Fruit fly (Drosophila melanogaster) whole organism, adult: Measurements from ENCODE around the gene Eip63E.
A peak's percentile ranks its signal among the peaks of the same experiment; 100 is the strongest.

ENCODE experiments used
- CG11617 ChIP-seq: fragments of 200-800 bp; sonication (Bioruptor generic); optimal IDR thresholded peaks from 2 replicates; lab custom pipeline; 2017; ENCODE audit warnings: mild to moderate bottlenecking, missing biosample characterization, missing genetic modification reagents, missing genetic modification characterization
- CG12768 ChIP-seq: fragments of 200-800 bp; sonication (Bioruptor generic); optimal IDR thresholded peaks from 2 replicates; lab custom pipeline; 2017; ENCODE audit warnings: missing biosample characterization, missing genetic modification characterization, mild to moderate bottlenecking, moderate library complexity, missing genetic modification reagents
- CG14711 ChIP-seq: fragments of 200-800 bp; sonication (Bioruptor generic); optimal IDR thresholded peaks from 2 replicates; lab custom pipeline; 2018; ENCODE audit warnings: missing biosample characterization, mild to moderate bottlenecking, missing genetic modification characterization, moderate library complexity
- CG1620 ChIP-seq: fragments of 200-800 bp; sonication (Bioruptor generic); optimal IDR thresholded peaks from 2 replicates; lab custom pipeline; 2016; ENCODE audit warnings: missing biosample characterization, missing genetic modification characterization
- CG33017 ChIP-seq: fragments of 200-800 bp; sonication (Bioruptor generic); optimal IDR thresholded peaks from 2 replicates; lab custom pipeline; 2018; ENCODE audit warnings: missing biosample characterization, mild to moderate bottlenecking, missing genetic modification characterization, moderate library complexity
- CG5204 ChIP-seq: fragments of 200-800 bp; sonication (Bioruptor generic); optimal IDR thresholded peaks from 2 replicates; lab custom pipeline; 2016; ENCODE audit warnings: missing biosample characterization, missing genetic modification characterization
- CG7045 ChIP-seq: fragments of 200-800 bp; sonication (Bioruptor generic); optimal IDR thresholded peaks from 2 replicates; lab custom pipeline; 2017; ENCODE audit warnings: missing biosample characterization, mild to moderate bottlenecking, missing genetic modification characterization
- CG7101 ChIP-seq: fragments of 200-800 bp; sonication (Bioruptor generic); optimal IDR thresholded peaks from 2 replicates; lab custom pipeline; 2018; ENCODE audit warnings: missing biosample characterization, mild to moderate bottlenecking, missing genetic modification characterization, moderate library complexity
- Clk ChIP-seq: fragments of 200-800 bp; sonication (Bioruptor generic); optimal IDR thresholded peaks from 2 replicates; lab custom pipeline; 2017; ENCODE audit warnings: missing biosample characterization, missing genetic modification characterization
- Crg-1 ChIP-seq: fragments of 200-800 bp; sonication (Bioruptor generic); optimal IDR thresholded peaks from 2 replicates; lab custom pipeline; 2016; ENCODE audit warnings: missing biosample characterization, missing genetic modification characterization
- Hr96 ChIP-seq: fragments of 200-800 bp; sonication (Bioruptor generic); optimal IDR thresholded peaks from 2 replicates; lab custom pipeline; 2016; ENCODE audit warnings: missing biosample characterization, missing genetic modification characterization
- Mnt ChIP-seq: fragments of 200-800 bp; sonication (Bioruptor generic); optimal IDR thresholded peaks from 2 replicates; lab custom pipeline; 2016; ENCODE audit warnings: missing biosample characterization, mild to moderate bottlenecking, missing genetic modification characterization
- bab1 ChIP-seq: fragments of 200-800 bp; sonication (Bioruptor generic); optimal IDR thresholded peaks from 3 replicates; lab custom pipeline; 2019; ENCODE audit warnings: missing biosample characterization, mild to moderate bottlenecking, missing genetic modification characterization, moderate library complexity
- cic ChIP-seq: fragments of 200-800 bp; sonication (Bioruptor generic); optimal IDR thresholded peaks from 2 replicates; lab custom pipeline; 2017; ENCODE audit warnings: missing biosample characterization, mild to moderate bottlenecking, missing genetic modification characterization, moderate library complexity
- cnc ChIP-seq, 2 experiments: fragments of >200 bp; optimal IDR thresholded peaks; 2 replicates each; lab custom pipeline; 2017
- kay ChIP-seq: fragments of 200-800 bp; sonication (Bioruptor generic); peaks from one replicate; lab custom pipeline; 2016; ENCODE audit warnings: missing biosample characterization, missing genetic modification characterization, borderline replicate concordance
- ovo ChIP-seq: fragments of 200-800 bp; sonication (Bioruptor generic); optimal IDR thresholded peaks from 2 replicates; lab custom pipeline; 2016; ENCODE audit warnings: missing biosample characterization, missing genetic modification characterization
- pad ChIP-seq: fragments of 200-800 bp; sonication (Bioruptor generic); optimal IDR thresholded peaks from 3 replicates; lab custom pipeline; 2017; ENCODE audit warnings: missing biosample characterization, missing genetic modification characterization, mild to moderate bottlenecking, moderate library complexity, missing genetic modification reagents
- tj ChIP-seq: fragments of 200-800 bp; sonication (Bioruptor generic); optimal IDR thresholded peaks from 3 replicates; lab custom pipeline; 2017; ENCODE audit warnings: missing biosample characterization, mild to moderate bottlenecking, missing genetic modification characterization, moderate library complexity
- toe ChIP-seq: fragments of 200-800 bp; sonication (Bioruptor generic); optimal IDR thresholded peaks from 2 replicates; lab custom pipeline; 2016; ENCODE audit warnings: missing biosample characterization, missing genetic modification characterization

Gene Eip63E

dm6 chr3L:3517894-3518293 is 2.3 kb downstream of the Eip63E start:
- TF ChIP-seq bab1: peak; percentile 11
- peak; percentile 27 for TF ChIP-seq Clk (GFP tag; lab: Kevin White, UChicago)
- no peak for TF ChIP-seq cnc (optimal IDR thresholded peaks at IDR 0.05; lab: Kevin White, UChicago)
- TF ChIP-seq pad (GFP tag; lab: Kevin White, UChicago): peak; percentile 36
- TF ChIP-seq toe (GFP tag; lab: Kevin White, UChicago): peak; percentile 61
- TF ChIP-seq CG7045: peak; percentile 53
- TF ChIP-seq Mnt (GFP tag; lab: Kevin White, UChicago): peak; percentile 19
- peak; percentile 70 for TF ChIP-seq CG33017 (tag; lab: Kevin White, UChicago)
- TF ChIP-seq cic: no peak
- TF ChIP-seq CG11617: peak; percentile 3
- peak; percentile 68 for TF ChIP-seq CG14711 (tag; lab: Kevin White, UChicago)
- TF ChIP-seq Crg-1 (GFP tag; lab: Kevin White, UChicago): no peak
- TF ChIP-seq CG5204 (GFP tag; lab: Kevin White, UChicago): peak; percentile 55
- no peak for TF ChIP-seq CG1620
- TF ChIP-seq kay: no peak
- peak; percentile 32 for TF ChIP-seq Hr96
- TF ChIP-seq CG12768 (GFP tag; lab: Kevin White, UChicago): peak; percentile 70
- no peak for TF ChIP-seq tj (GFP tag; lab: Kevin White, UChicago)
- TF ChIP-seq CG7101 (tag; lab: Kevin White, UChicago): peak; percentile 67
- TF ChIP-seq ovo: no peak

dm6 chr3L:3518512-3519492 is 3.3 kb downstream of the Eip63E start:
- TF ChIP-seq cnc (optimal IDR thresholded peaks at IDR 0.05; lab: Kevin White, UChicago) (no peak), CG11617 (peak; percentile 68), CG5204 (GFP tag; lab: Kevin White, UChicago) (peak; percentile 19), Hr96 (peak; percentile 39), ovo (peak; percentile 60), Clk (GFP tag; lab: Kevin White, UChicago) (no peak), CG12768 (GFP tag; lab: Kevin White, UChicago) (peak; percentile 39), CG7045 (peak; percentile 48), cic (peak; percentile 87), CG7101 (tag; lab: Kevin White, UChicago) (peak; percentile 73), CG33017 (tag; lab: Kevin White, UChicago) (peak; percentile 58), bab1 (no peak), pad (GFP tag; lab: Kevin White, UChicago) (peak; percentile 7), CG14711 (tag; lab: Kevin White, UChicago) (peak; percentile 38), Mnt (GFP tag; lab: Kevin White, UChicago) (peak; percentile 17), toe (GFP tag; lab: Kevin White, UChicago) (no peak), tj (GFP tag; lab: Kevin White, UChicago) (peak; percentile 33), Crg-1 (GFP tag; lab: Kevin White, UChicago) (peak; percentile 49), kay (peak; percentile 61), CG1620 (peak; percentile 26)

- no peak for TF ChIP-seq CG7045
- no peak for TF ChIP-seq CG11617
- TF ChIP-seq CG33017 (tag; lab: Kevin White, UChicago): no peak
- no peak for TF ChIP-seq ovo
Observed at dm6 chr3L:3523766-3524165, 8.2 kb downstream of the Eip63E start.

- no peak for TF ChIP-seq tj (GFP tag; lab: Kevin White, UChicago)
- TF ChIP-seq kay: no peak
- no peak for TF ChIP-seq toe (GFP tag; lab: Kevin White, UChicago)
- TF ChIP-seq CG5204 (GFP tag; lab: Kevin White, UChicago): no peak
- TF ChIP-seq ovo: no peak
- TF ChIP-seq CG12768 (GFP tag; lab: Kevin White, UChicago): no peak
- TF ChIP-seq CG1620: no peak
Observed at dm6 chr3L:3530588-3531264, 15.2 kb downstream of the Eip63E start.

- TF ChIP-seq cic: no peak
- no peak for TF ChIP-seq Mnt (GFP tag; lab: Kevin White, UChicago)
- no peak for TF ChIP-seq CG1620
- no peak for TF ChIP-seq CG14711 (tag; lab: Kevin White, UChicago)
- no peak for TF ChIP-seq CG7045
- TF ChIP-seq bab1: no peak
- TF ChIP-seq Clk (GFP tag; lab: Kevin White, UChicago): no peak
- no peak for TF ChIP-seq pad (GFP tag; lab: Kevin White, UChicago)
- no peak for TF ChIP-seq tj (GFP tag; lab: Kevin White, UChicago)
- TF ChIP-seq Crg-1 (GFP tag; lab: Kevin White, UChicago): no peak
- no peak for TF ChIP-seq CG11617
- no peak for TF ChIP-seq CG7101 (tag; lab: Kevin White, UChicago)
- TF ChIP-seq CG33017 (tag; lab: Kevin White, UChicago): no peak
Observed at dm6 chr3L:3531359-3531758, 15.8 kb downstream of the Eip63E start.

- TF ChIP-seq CG11617 (no peak), bab1 (no peak), CG33017 (tag; lab: Kevin White, UChicago) (no peak), CG5204 (GFP tag; lab: Kevin White, UChicago) (no peak), CG1620 (no peak), CG14711 (tag; lab: Kevin White, UChicago) (no peak), toe (GFP tag; lab: Kevin White, UChicago) (no peak), Hr96 (no peak), Crg-1 (GFP tag; lab: Kevin White, UChicago) (no peak), ovo (no peak), pad (GFP tag; lab: Kevin White, UChicago) (no peak), kay (no peak)
Observed at dm6 chr3L:3532867-3533266, 17.3 kb downstream of the Eip63E start.
